Fruit fly (Drosophila melanogaster) whole organism, embryonic: ENCODE measurements around the gene Npc1b.

ENCODE experiments used
- Aef1 ChIP-seq: fragments of 200-800 bp; sonication (Bioruptor generic); IDR thresholded peaks from 3 replicates; pipeline ENCODE4 v1.3.6; 2022; ENCODE audit warnings: missing biosample characterization, missing genetic modification characterization
- Bdp1 ChIP-seq: fragments of 200-800 bp; sonication (Bioruptor generic); optimal IDR thresholded peaks from 3 replicates; lab custom pipeline; 2016; ENCODE audit warnings: missing biosample characterization, missing genetic modification characterization
- CG11398 ChIP-seq: fragments of 200-800 bp; sonication (Bioruptor generic); optimal IDR thresholded peaks from 2 replicates; lab custom pipeline; 2016; ENCODE audit warnings: missing biosample characterization, missing genetic modification characterization
- CG11456 ChIP-seq: fragments of 200-800 bp; sonication (Bioruptor generic); IDR thresholded peaks from 3 replicates; pipeline ENCODE4 v1.3.6; 2022; ENCODE audit warnings: missing biosample characterization, missing genetic modification characterization
- CG13296 ChIP-seq: fragments of 200-800 bp; sonication (Bioruptor generic); optimal IDR thresholded peaks from 3 replicates; lab custom pipeline; 2018; ENCODE audit warnings: missing biosample characterization, mild to moderate bottlenecking, missing genetic modification characterization
- CG2889 ChIP-seq: fragments of 200-800 bp; sonication (Bioruptor generic); IDR thresholded peaks from 3 replicates; pipeline ENCODE4 v1.3.6; 2022; ENCODE audit warnings: missing biosample characterization, missing genetic modification characterization
- CG6175 ChIP-seq: fragments of 200-800 bp; sonication (Bioruptor generic); IDR thresholded peaks from 3 replicates; pipeline ENCODE4 v1.3.6; 2022; ENCODE audit warnings: missing biosample characterization, missing genetic modification characterization
- CG7271 ChIP-seq: fragments of 200-800 bp; sonication (Bioruptor generic); optimal IDR thresholded peaks from 2 replicates; lab custom pipeline; 2018; ENCODE audit warnings: missing biosample characterization, mild to moderate bottlenecking, missing genetic modification characterization, moderate library complexity
- CG9609 ChIP-seq: fragments of 200-800 bp; sonication (Bioruptor generic); optimal IDR thresholded peaks from 3 replicates; lab custom pipeline; 2016; ENCODE audit warnings: missing biosample characterization, missing genetic modification characterization
- Fer2 ChIP-seq: fragments of 200-800 bp; sonication (Bioruptor generic); optimal IDR thresholded peaks from 2 replicates; lab custom pipeline; 2018; ENCODE audit warnings: missing biosample characterization, mild to moderate bottlenecking, missing genetic modification characterization, moderate library complexity
- MBD-R2 ChIP-seq: fragments of 200-800 bp; sonication (Bioruptor generic); IDR thresholded peaks from 2 replicates; pipeline ENCODE4 v1.3.6; 2022; ENCODE audit warnings: missing biosample characterization, missing genetic modification characterization
- Max ChIP-seq: fragments of 200-800 bp; sonication (Bioruptor generic); optimal IDR thresholded peaks from 2 replicates; lab custom pipeline; 2016; ENCODE audit warnings: missing biosample characterization, mild to moderate bottlenecking, missing genetic modification characterization
- Sry-δ ChIP-seq: fragments of 200-800 bp; sonication (Bioruptor generic); optimal IDR thresholded peaks from 2 replicates; lab custom pipeline; 2016; ENCODE audit warnings: missing biosample characterization, missing genetic modification characterization
- Ssrp ChIP-seq: fragments of 200-800 bp; sonication (Bioruptor generic); optimal IDR thresholded peaks from 2 replicates; lab custom pipeline; 2018; ENCODE audit warnings: missing biosample characterization, mild to moderate bottlenecking, missing genetic modification characterization, moderate library complexity
- ash1 ChIP-seq: fragments of 200-800 bp; sonication (Bioruptor generic); optimal IDR thresholded peaks from 2 replicates; lab custom pipeline; 2018; ENCODE audit warnings: missing biosample characterization, mild to moderate bottlenecking, missing genetic modification characterization
- caup ChIP-seq: fragments of 200-800 bp; sonication (Bioruptor generic); optimal IDR thresholded peaks from 3 replicates; lab custom pipeline; 2017; ENCODE audit warnings: missing biosample characterization, mild to moderate bottlenecking, missing genetic modification characterization, moderate library complexity; ENCODE audit not compliant: severe bottlenecking
- gsb ChIP-seq: fragments of 200-800 bp; sonication (Bioruptor generic); IDR thresholded peaks from 2 replicates; pipeline ENCODE4 v1.3.6; 2022; ENCODE audit warnings: missing biosample characterization, missing genetic modification characterization
- salm ChIP-seq: fragments of 200-800 bp; sonication (Bioruptor generic); optimal IDR thresholded peaks from 2 replicates; lab custom pipeline; 2018; ENCODE audit warnings: missing biosample characterization, mild to moderate bottlenecking, missing genetic modification characterization
- sens-2 ChIP-seq: fragments of 200-800 bp; sonication (Bioruptor generic); IDR thresholded peaks from 2 replicates; pipeline ENCODE4 v1.3.6; 2022; ENCODE audit warnings: missing biosample characterization, missing genetic modification characterization
- tll ChIP-seq, 2 experiments: fragments of 200-800 bp in 1 of 2; fragments of >200 bp in 1 of 2; sonication (Bioruptor generic) in 1 of 2; optimal IDR thresholded peaks; 2 replicates each; lab custom pipeline; 2017 to 2019; ENCODE audit warnings: missing biosample characterization in 2 of 2, missing genetic modification characterization in 2 of 2, mild to moderate bottlenecking in 1 of 2, moderate library complexity in 1 of 2
- unc-4 ChIP-seq: fragments of 200-800 bp; sonication (Bioruptor generic); IDR thresholded peaks from 2 replicates; pipeline ENCODE4 v1.3.6; 2022; ENCODE audit warnings: missing biosample characterization, missing genetic modification characterization; ENCODE audit not compliant: partially characterized antibody
- wor ChIP-seq: fragments of 200-800 bp; sonication (Bioruptor generic); IDR thresholded peaks from 2 replicates; pipeline ENCODE4 v1.3.6; 2022; ENCODE audit warnings: missing biosample characterization, missing genetic modification characterization

The Npc1b gene

DNA sequence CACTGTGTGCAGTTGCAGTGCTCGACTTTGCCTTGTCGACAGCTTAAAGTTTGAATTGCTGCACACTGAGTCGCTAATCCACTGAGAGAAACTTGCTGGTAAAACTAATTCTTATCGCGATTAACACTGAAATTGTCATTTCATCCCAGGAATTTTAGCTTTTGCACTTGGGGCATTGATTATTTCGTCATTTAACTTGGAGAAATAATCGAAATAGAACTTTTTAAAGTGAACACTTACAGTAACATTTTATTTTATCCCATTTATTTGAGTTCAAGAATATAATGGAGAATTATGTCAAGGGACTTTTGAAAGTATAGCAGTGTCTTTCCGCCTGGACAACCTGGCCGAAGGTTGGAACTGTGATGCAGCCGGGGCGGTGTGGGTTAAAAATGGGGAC is 43.3 kb downstream of the Npc1b start, which contains the start of gene CG44426:
Gene CG44426, plus strand, starts transcription at position 301 of the 400 bp plus-strand sequence.
- TF ChIP-seq CG13296 (GFP tag; lab: Kevin White, UChicago) (no peak), CG11398 (GFP tag; lab: Kevin White, UChicago) (no peak), CG6175 (GFP tag; lab: Robert Waterston, UW) (no peak), caup (GFP tag; lab: Kevin White, UChicago) (no peak), Fer2 (tag; lab: Kevin White, UChicago) (no peak), MBD-R2 (GFP tag; lab: Robert Waterston, UW) (no peak), Max (GFP tag; lab: Kevin White, UChicago) (no peak), Bdp1 (GFP tag; lab: Kevin White, UChicago) (no peak), ash1 (no peak), Sry-δ (GFP tag; lab: Kevin White, UChicago) (no peak), tll (GFP tag; optimal IDR thresholded peaks at IDR 0.05; lab: Kevin White, UChicago) (no peak), CG11456 (no peak), CG9609 (GFP tag; lab: Kevin White, UChicago) (no peak), Ssrp (no peak), sens-2 (GFP tag; lab: Robert Waterston, UW) (no peak), CG2889 (no peak), unc-4 (GFP tag; lab: Robert Waterston, UW) (no peak)

DNA sequence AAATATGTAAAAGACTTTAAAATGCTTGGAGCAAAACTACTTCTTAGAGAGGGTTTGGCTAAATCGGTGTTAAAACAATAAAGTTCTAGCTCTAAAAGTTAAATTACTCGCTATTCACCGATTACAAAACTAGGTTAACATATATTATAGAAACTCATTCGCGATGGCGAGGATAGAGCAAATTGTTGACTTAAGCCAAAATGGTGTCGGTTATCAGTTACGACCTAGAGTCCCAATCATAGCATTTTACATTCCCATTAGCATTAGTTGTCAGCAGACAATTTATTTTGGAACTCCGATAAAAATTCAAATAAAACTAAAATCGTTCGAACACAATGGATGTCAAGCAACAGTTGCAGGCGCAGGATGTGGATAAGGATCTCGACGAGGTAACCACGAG is 49.7 kb downstream of the Npc1b start, which contains the start of gene CG11666:
Gene CG11666, plus strand, starts transcription at position 301 of the 400 bp plus-strand sequence.
- TF ChIP-seq Aef1 (no peak), salm (tag; lab: Kevin White, UChicago) (no peak), gsb (GFP tag; lab: Robert Waterston, UW) (no peak), wor (no peak), CG7271 (no peak)
